Fruit fly (Drosophila melanogaster): ENCODE results near the gene elg1.

The elg1 gene

dm6 chr3L:16160420-16161069 is 28.7 kb downstream of the elg1 start (continued):
- peak; percentile 22 for TF ChIP-seq jing (GFP tag; optimal IDR thresholded peaks at IDR 0.05)
- no peak for TF ChIP-seq zfh1 (GFP tag; IDR thresholded peaks at IDR 0.05)
- peak; percentile 73 for TF ChIP-seq BtbVII (GFP tag; optimal IDR thresholded peaks at IDR 0.05)
- TF ChIP-seq tup (GFP tag; optimal IDR thresholded peaks at IDR 0.05): no peak
- no peak for TF ChIP-seq da (GFP tag; optimal IDR thresholded peaks at IDR 0.05)
- TF ChIP-seq CG10321 (GFP tag; IDR thresholded peaks at IDR 0.05): no peak
- TF ChIP-seq CG9876 (GFP tag; optimal IDR thresholded peaks at IDR 0.05): no peak
- peak; percentile 1 for TF ChIP-seq NC2β (GFP tag; optimal IDR thresholded peaks at IDR 0.05)
- no peak for TF ChIP-seq toy (GFP tag; IDR thresholded peaks at IDR 0.05)
- TF ChIP-seq Atf6 (GFP tag; IDR thresholded peaks at IDR 0.05): peak; percentile 72
- TF ChIP-seq schlank (tag; optimal IDR thresholded peaks at IDR 0.05): peak; percentile 55
- peak; percentile 43 for TF ChIP-seq Myb (GFP tag; optimal IDR thresholded peaks at IDR 0.05)
- no peak for TF ChIP-seq CG8290 (GFP tag; optimal IDR thresholded peaks at IDR 0.05)
- peak in 1 of 2 experiments; percentile 52 for TF ChIP-seq CG8290 (tag; optimal IDR thresholded peaks at IDR 0.05)
- TF ChIP-seq ERR (GFP tag; optimal IDR thresholded peaks at IDR 0.05): peak; percentile 69
- peak; percentile 72 for TF ChIP-seq ind (GFP tag; optimal IDR thresholded peaks at IDR 0.05)
- no peak for TF ChIP-seq CG11456 (GFP tag; IDR thresholded peaks at IDR 0.05)
- TF ChIP-seq Poxn (GFP tag; IDR thresholded peaks at IDR 0.05): no peak
- no peak for TF ChIP-seq peb (GFP tag; IDR thresholded peaks at IDR 0.05)
- TF ChIP-seq CG11093 (GFP tag; IDR thresholded peaks at IDR 0.05): peak; percentile 31; the same call in 1 of the 3 replicates
- peak; percentile 55 for TF ChIP-seq CG7987 (GFP tag; optimal IDR thresholded peaks at IDR 0.05)
- TF ChIP-seq amos (GFP tag; IDR thresholded peaks at IDR 0.05; ENCODE audit: partially characterized antibody): no peak
- TF ChIP-seq Rx (GFP tag; IDR thresholded peaks at IDR 0.05): no peak
- TF ChIP-seq CG2199 (GFP tag; IDR thresholded peaks at IDR 0.05): no peak
- TF ChIP-seq Ravus (GFP tag; IDR thresholded peaks at IDR 0.05): no peak
- no peak for TF ChIP-seq tna (GFP tag; IDR thresholded peaks at IDR 0.05; ENCODE audit: partially characterized antibody)
- TF ChIP-seq Camta (GFP tag; optimal IDR thresholded peaks at IDR 0.05): peak; percentile 44
- no peak for TF ChIP-seq gce (GFP tag; IDR thresholded peaks at IDR 0.05)
- no peak for TF ChIP-seq Dp (GFP tag; optimal IDR thresholded peaks at IDR 0.05)
- TF ChIP-seq CG12659 (GFP tag; optimal IDR thresholded peaks at IDR 0.05): peak; percentile 73
- TF ChIP-seq CG13424 (tag; optimal IDR thresholded peaks at IDR 0.05): peak; percentile 77
- no peak for TF ChIP-seq sr (GFP tag; IDR thresholded peaks at IDR 0.05)
- TF ChIP-seq CG11398 (GFP tag; optimal IDR thresholded peaks at IDR 0.05): peak; percentile 37
- TF ChIP-seq zfh2 (GFP tag; optimal IDR thresholded peaks at IDR 0.05): peak; percentile 58
- peak; percentile 42 to 68 for TF ChIP-seq Hr51 (GFP tag; optimal IDR thresholded peaks at IDR 0.05)
- no peak for TF ChIP-seq CG43689 (GFP tag; IDR thresholded peaks at IDR 0.05)
- TF ChIP-seq CG9797 (GFP tag; optimal IDR thresholded peaks at IDR 0.05): no peak
- TF ChIP-seq CG12299 (tag; optimal IDR thresholded peaks at IDR 0.05): no peak
- TF ChIP-seq CG2116 (GFP tag; optimal IDR thresholded peaks at IDR 0.05): no peak
- no peak for TF ChIP-seq CG6791 (GFP tag; IDR thresholded peaks at IDR 0.05; ENCODE audit: partially characterized antibody)
- peak; percentile 18 for TF ChIP-seq CG11723 (GFP tag; optimal IDR thresholded peaks at IDR 0.05)
- TF ChIP-seq CG17361 (GFP tag; IDR thresholded peaks at IDR 0.05): peak; percentile 56; the same call in 2 of the 3 replicates
- no peak for TF ChIP-seq ab (GFP tag; optimal IDR thresholded peaks at IDR 0.05)
- no peak; the same call in 2 of the 3 replicates for TF ChIP-seq so (GFP tag; IDR thresholded peaks at IDR 0.05)
- TF ChIP-seq salm (tag; optimal IDR thresholded peaks at IDR 0.05): peak; percentile 12
- TF ChIP-seq Ets65A (GFP tag): peak; percentile 96
- TF ChIP-seq CG15601 (tag; optimal IDR thresholded peaks at IDR 0.05): peak; percentile 11
- peak; percentile 50 for TF ChIP-seq Antp (GFP tag; optimal IDR thresholded peaks at IDR 0.05)
- TF ChIP-seq lola (GFP tag; optimal IDR thresholded peaks at IDR 0.05): peak in 1 of 3 experiments; percentile 40
- peak; percentile 47 for TF ChIP-seq Chrac-16 (GFP tag; optimal IDR thresholded peaks at IDR 0.05)
- peak; percentile 15 for TF ChIP-seq CG6854 (GFP tag; optimal IDR thresholded peaks at IDR 0.05)
